Fruit fly (Drosophila melanogaster): ENCODE measurements around the gene CG33257.

DNA sequence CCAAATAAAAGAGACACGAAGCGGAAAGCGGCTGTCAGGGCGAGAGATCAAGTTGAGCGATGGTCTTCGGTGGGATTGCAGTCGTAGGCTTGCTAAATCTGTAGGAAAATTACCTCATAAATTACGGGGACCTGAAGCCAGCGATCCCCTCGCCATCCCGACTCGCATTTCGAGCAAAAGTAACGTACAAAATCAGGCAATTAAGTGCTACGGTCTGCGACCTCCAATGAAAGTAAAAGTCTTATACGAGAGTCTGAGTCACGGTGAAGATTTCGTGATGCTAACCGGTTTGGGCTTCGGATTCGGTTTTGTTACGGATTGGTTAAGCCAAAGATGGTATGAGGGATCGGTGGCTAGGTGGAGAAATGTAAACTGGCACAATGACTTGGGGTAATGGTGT, 6.2 kb upstream of the CG33257 start:
- TF ChIP-seq psq (optimal IDR thresholded peaks at IDR 0.05), result no peak
- TF ChIP-seq Sin3A (optimal IDR thresholded peaks at IDR 0.05), result no peak
- TF ChIP-seq ttk (optimal IDR thresholded peaks at IDR 0.05), result no peak
- TF ChIP-seq Myc (optimal IDR thresholded peaks at IDR 0.05), result no peak
- no peak for TF ChIP-seq insv (optimal IDR thresholded peaks at IDR 0.05)
